Fruit fly (Drosophila melanogaster) whole organism, embryonic: ENCODE measurements around the gene CG31075.

Experiments
- CG12769 ChIP-seq: fragments of 200-800 bp; sonication (Bioruptor generic); optimal IDR thresholded peaks from 2 replicates; lab custom pipeline; 2019; ENCODE audit warnings: missing biosample characterization, mild to moderate bottlenecking, missing genetic modification characterization, moderate library complexity
- CG15011 ChIP-seq: fragments of 200-800 bp; sonication (Bioruptor generic); optimal IDR thresholded peaks from 3 replicates; lab custom pipeline; 2018; ENCODE audit warnings: missing biosample characterization, mild to moderate bottlenecking, missing genetic modification characterization
- CG4328 ChIP-seq: fragments of 200-800 bp; sonication (Bioruptor generic); optimal IDR thresholded peaks from 3 replicates; lab custom pipeline; 2017; ENCODE audit warnings: missing biosample characterization, missing genetic modification reagents, missing genetic modification characterization
- CG4617 ChIP-seq: fragments of 200-800 bp; sonication (Bioruptor generic); optimal IDR thresholded peaks from 3 replicates; lab custom pipeline; 2016; ENCODE audit warnings: missing biosample characterization, missing genetic modification characterization, borderline replicate concordance
- abd-A ChIP-seq: fragments of 200-800 bp; sonication (Bioruptor generic); optimal IDR thresholded peaks from 3 replicates; lab custom pipeline; 2019; ENCODE audit warnings: missing biosample characterization, mild to moderate bottlenecking, missing genetic modification characterization, moderate library complexity
- gsb-n ChIP-seq: fragments of 200-800 bp; sonication (Bioruptor generic); optimal IDR thresholded peaks from 3 replicates; lab custom pipeline; 2018; ENCODE audit warnings: missing biosample characterization, mild to moderate bottlenecking, missing genetic modification characterization
- ken ChIP-seq: fragments of 200-800 bp; sonication (Bioruptor generic); IDR thresholded peaks from 3 replicates; pipeline ENCODE4 v1.3.6; 2022; ENCODE audit warnings: missing biosample characterization, missing genetic modification characterization
- oc ChIP-seq: fragments of 200-800 bp; sonication (Bioruptor generic); optimal IDR thresholded peaks from 2 replicates; lab custom pipeline; 2018; ENCODE audit warnings: missing biosample characterization, mild to moderate bottlenecking, missing genetic modification characterization, moderate library complexity
- sr ChIP-seq: fragments of 200-800 bp; sonication (Bioruptor generic); IDR thresholded peaks from 3 replicates; pipeline ENCODE4 v1.3.6; 2022; ENCODE audit warnings: missing biosample characterization, missing genetic modification characterization
- vvl ChIP-seq: fragments of 200-800 bp; sonication (Bioruptor generic); IDR thresholded peaks from 2 replicates; pipeline ENCODE4 v1.3.6; 2022; ENCODE audit warnings: missing biosample characterization, missing genetic modification characterization

The CG31075 gene

DNA sequence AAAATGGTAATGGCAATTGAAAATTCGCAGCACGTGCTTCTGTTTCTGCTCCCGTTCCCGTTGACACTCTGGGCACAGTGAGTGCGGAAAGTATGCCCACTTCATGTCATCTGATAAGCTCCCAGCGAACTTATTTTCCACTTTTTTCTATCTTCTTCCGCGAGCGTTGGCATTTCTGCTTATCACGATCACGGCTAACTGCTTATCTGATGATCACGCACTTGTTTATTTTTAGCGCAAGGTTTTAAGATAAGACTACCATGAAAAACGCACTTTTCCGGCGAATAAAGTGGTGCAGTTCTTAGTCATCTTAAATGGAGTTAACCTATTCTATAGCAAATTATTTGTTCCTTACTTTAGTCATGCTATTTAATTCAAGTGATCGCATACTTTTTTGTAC, 50.9 kb downstream of the CG31075 start (continued):
- no peak for TF ChIP-seq CG4617 (GFP tag; lab: Kevin White, UChicago)

dm6 chr3R:26936501-26936900, 51.8 kb downstream of the CG31075 start:
- TF ChIP-seq CG15011 (no peak), CG4328 (no peak), abd-A (tag; lab: Kevin White, UChicago) (peak; percentile 14), gsb-n (tag; lab: Kevin White, UChicago) (peak; percentile 5), sr (GFP tag; lab: Robert Waterston, UW) (peak; percentile 52; the same call in 1 of the 3 replicates), vvl (peak; percentile 54; the same call in 1 of the 2 replicates), CG12769 (peak; percentile 22), ken (no peak), oc (peak; percentile 12)
